Worm (Caenorhabditis elegans): ENCODE measurements around the gene col-43.

col-43 gene

DNA sequence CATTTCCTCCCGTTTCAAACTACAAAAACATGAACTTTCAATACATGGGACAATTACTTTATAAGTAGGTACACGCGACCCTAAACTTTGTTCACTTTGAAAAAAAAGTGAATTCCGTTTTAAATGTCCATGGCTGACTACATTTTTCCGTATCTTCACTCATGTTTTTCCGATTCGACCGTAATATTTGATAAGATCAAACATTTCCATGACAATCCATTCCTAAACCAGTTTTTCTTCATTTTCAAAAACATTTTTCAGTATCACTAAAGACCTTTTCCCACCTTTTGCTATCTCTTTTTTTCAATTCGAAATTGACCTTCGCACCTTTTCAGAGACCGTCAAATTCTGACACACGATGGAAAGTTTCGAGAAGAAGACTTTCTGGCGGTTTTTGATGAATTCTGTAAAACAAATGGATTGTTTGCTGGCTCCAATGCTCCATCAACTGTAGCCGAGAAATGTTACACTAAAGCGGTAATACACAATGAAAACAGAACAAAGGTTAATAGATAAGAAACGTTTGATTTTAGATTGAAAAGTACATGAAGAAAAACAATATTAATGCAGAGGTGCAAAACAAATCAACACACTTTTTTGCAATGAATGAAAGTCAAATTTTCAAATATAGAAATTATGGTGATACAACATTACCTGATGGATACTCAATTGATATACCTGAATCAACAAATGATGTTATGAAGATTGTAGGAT is 23.1 kb downstream of the col-43 start:
- no peak for TF ChIP-seq Y53G8AR.9 (GFP tag; conservative IDR thresholded peaks at IDR 0.05)
- TF ChIP-seq F33H1.4 (GFP tag; IDR thresholded peaks at IDR 0.05) = no peak
- TF ChIP-seq B0019.2 (GFP tag; conservative IDR thresholded peaks at IDR 0.05) = no peak
- no peak for TF ChIP-seq dpff-1 (tag; optimal IDR thresholded peaks at IDR 0.05)
- TF ChIP-seq sptf-2 (GFP tag; optimal IDR thresholded peaks at IDR 0.05) = no peak
- no peak for TF ChIP-seq unc-130 (GFP tag; optimal IDR thresholded peaks at IDR 0.05)
- no peak for TF ChIP-seq nfyb-1 (GFP tag; IDR thresholded peaks at IDR 0.05)
- TF ChIP-seq snpc-3.4 (tag; optimal IDR thresholded peaks at IDR 0.05) = no peak
- no peak for TF ChIP-seq ztf-26 (tag; optimal IDR thresholded peaks at IDR 0.05)

DNA sequence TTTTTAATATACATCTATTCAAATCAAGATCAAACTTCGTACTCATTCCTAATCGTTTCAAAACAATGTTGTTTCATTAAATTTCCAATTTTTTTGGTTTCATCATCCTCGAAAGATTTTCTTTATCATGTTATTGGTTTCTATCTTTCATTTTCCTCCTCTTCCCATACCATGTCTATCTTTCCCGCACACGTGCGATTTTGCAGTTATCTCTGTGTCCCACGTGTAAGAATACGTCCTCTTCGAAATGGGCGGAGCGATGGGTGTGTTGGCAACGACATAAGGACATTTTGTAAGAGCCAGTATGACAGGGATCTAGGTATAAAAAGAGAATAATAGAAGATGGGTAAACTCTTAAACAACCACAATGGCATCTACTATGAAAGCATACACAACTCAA is 24.4 kb downstream of the col-43 start, which contains the start of gene F43H9.4:
Gene F43H9.4 (plus strand): TSS at position 366 of the 400 bp plus-strand sequence.
- TF ChIP-seq lin-26 (GFP tag; IDR thresholded peaks at IDR 0.05) = peak; percentile 11; the same call in 1 of the 2 replicates
- no peak for TF ChIP-seq cebp-1 (GFP tag; IDR thresholded peaks at IDR 0.05)
- TF ChIP-seq cebp-1 (tag; optimal IDR thresholded peaks at IDR 0.05) = peak; percentile 55
- no peak for TF ChIP-seq Y67H2A.10 (GFP tag; conservative IDR thresholded peaks at IDR 0.05)
- no peak for TF ChIP-seq ceh-100 (GFP tag; IDR thresholded peaks at IDR 0.05)
- no peak for TF ChIP-seq snpc-4 (GFP tag; optimal IDR thresholded peaks at IDR 0.05)
- no peak for TF ChIP-seq snpc-4 (tag; optimal IDR thresholded peaks at IDR 0.05)
- TF ChIP-seq ceh-58 (GFP tag; IDR thresholded peaks at IDR 0.05) = no peak
- TF ChIP-seq somi-1 (GFP tag; optimal IDR thresholded peaks at IDR 0.05) = peak; percentile 71
- TF ChIP-seq attf-6 (GFP tag; IDR thresholded peaks at IDR 0.05) = no peak
- TF ChIP-seq ztf-26 (tag; optimal IDR thresholded peaks at IDR 0.05) = peak; percentile 9
- TF ChIP-seq madf-10 (tag; optimal IDR thresholded peaks at IDR 0.05) = no peak
- TF ChIP-seq egrh-3 (GFP tag; IDR thresholded peaks at IDR 0.05) = no peak
- TF ChIP-seq aptf-2 (GFP tag; conservative IDR thresholded peaks at IDR 0.05) = no peak
- TF ChIP-seq zim-3 (tag; optimal IDR thresholded peaks at IDR 0.05) = no peak
- no peak for TF ChIP-seq lin-35 (GFP tag; optimal IDR thresholded peaks at IDR 0.05)
- TF ChIP-seq F23B12.7 (tag; optimal IDR thresholded peaks at IDR 0.05; ENCODE audit: insufficient read depth) = no peak
- TF ChIP-seq ztf-3 (GFP tag; optimal IDR thresholded peaks at IDR 0.05) = no peak
- TF ChIP-seq lin-40 (tag; optimal IDR thresholded peaks at IDR 0.05) = peak; percentile 20
- TF ChIP-seq dpff-1 (tag; optimal IDR thresholded peaks at IDR 0.05) = no peak
- no peak for TF ChIP-seq ztf-28 (GFP tag; IDR thresholded peaks at IDR 0.05)

DNA sequence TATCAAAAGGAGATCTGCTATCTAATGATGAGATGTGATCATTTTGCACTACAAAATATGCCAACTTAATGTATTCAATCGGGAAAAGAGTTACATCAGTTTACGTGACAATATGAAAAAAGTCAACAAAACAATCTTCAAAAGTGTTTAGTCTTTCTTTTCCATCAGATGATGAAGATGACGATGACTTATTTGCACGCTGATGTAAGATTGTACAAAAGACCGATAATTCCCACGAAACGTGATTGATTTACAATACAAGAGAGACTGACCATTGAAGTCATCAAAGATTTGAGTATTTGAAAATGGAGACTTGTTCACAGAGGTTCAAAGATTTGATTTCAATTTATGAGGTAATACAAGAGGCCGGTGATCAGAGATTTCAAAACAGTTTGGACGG is 25.5 kb downstream of the col-43 start:
- TF ChIP-seq ceh-100 (GFP tag; IDR thresholded peaks at IDR 0.05) = no peak
- TF ChIP-seq madf-6 (GFP tag; IDR thresholded peaks at IDR 0.05) = no peak
- no peak for TF ChIP-seq Y67H2A.10 (GFP tag; conservative IDR thresholded peaks at IDR 0.05)
- no peak for TF ChIP-seq somi-1 (GFP tag; optimal IDR thresholded peaks at IDR 0.05)
- no peak for TF ChIP-seq snpc-3.4 (tag; optimal IDR thresholded peaks at IDR 0.05)
- no peak for TF ChIP-seq tlf-1 (GFP tag; optimal IDR thresholded peaks at IDR 0.05)
- TF ChIP-seq aptf-3 (GFP tag; IDR thresholded peaks at IDR 0.05) = no peak
- TF ChIP-seq him-1 (tag; optimal IDR thresholded peaks at IDR 0.05) = no peak
- TF ChIP-seq hrde-1 (tag; optimal IDR thresholded peaks at IDR 0.05; ENCODE audit: borderline replicate concordance) = no peak
- TF ChIP-seq lag-1 (GFP tag; IDR thresholded peaks at IDR 0.05) = no peak
- TF ChIP-seq mxl-1 (tag; optimal IDR thresholded peaks at IDR 0.05) = no peak
- no peak for TF ChIP-seq nfya-1 (tag; optimal IDR thresholded peaks at IDR 0.05; ENCODE audit: borderline replicate concordance, insufficient read depth)
- no peak for TF ChIP-seq F37B4.10 (GFP tag; IDR thresholded peaks at IDR 0.05)
- TF ChIP-seq F57A8.1 (GFP tag; optimal IDR thresholded peaks at IDR 0.05) = no peak
- TF ChIP-seq hlh-12 (tag; optimal IDR thresholded peaks at IDR 0.05) = no peak
- no peak for TF ChIP-seq F33H1.4 (GFP tag; IDR thresholded peaks at IDR 0.05)
